Worm (Caenorhabditis elegans) whole organism, L2 larva: ENCODE data around the gene C28D4.7.

Experiments
- C34F6.9 ChIP-seq: fragments of 150-350 bp; optimal IDR thresholded peaks from 2 replicates; lab custom pipeline; 2014; ENCODE audit warnings: missing biosample characterization, missing genetic modification characterization
- F13H6.1 ChIP-seq: sonication (generic microtip); optimal IDR thresholded peaks from 2 replicates; lab custom pipeline; 2016; ENCODE audit warnings: missing genetic modification characterization, missing compliant biosample characterization
- R02D3.7 ChIP-seq: fragments of 150-350 bp; optimal IDR thresholded peaks from 2 replicates; lab custom pipeline; 2014; ENCODE audit warnings: missing biosample characterization, missing genetic modification characterization
- Y55F3AM.14 ChIP-seq: fragments of 200-800 bp; sonication (Bioruptor generic); optimal IDR thresholded peaks from 2 replicates; lab custom pipeline; 2018; ENCODE audit warnings: mild to moderate bottlenecking, missing genetic modification characterization, missing compliant biosample characterization
- ama-1 ChIP-seq: fragments of 150-350 bp; optimal IDR thresholded peaks from 2 replicates; lab custom pipeline; 2018; ENCODE audit warnings: inconsistent platforms
- blmp-1 ChIP-seq: sonication (generic microtip); optimal IDR thresholded peaks from 2 replicates; lab custom pipeline; 2017; ENCODE audit warnings: missing genetic modification characterization, mild to moderate bottlenecking, missing compliant biosample characterization, antibody characterized with exemption, moderate library complexity; ENCODE audit not compliant: insufficient read depth
- ceh-16 ChIP-seq: fragments of 150-350 bp; optimal IDR thresholded peaks from 2 replicates; lab custom pipeline; 2014; ENCODE audit warnings: missing biosample characterization, missing genetic modification characterization
- ceh-82 ChIP-seq: fragments of 150-350 bp; optimal IDR thresholded peaks from 2 replicates; lab custom pipeline; 2014; ENCODE audit warnings: missing biosample characterization, missing genetic modification characterization
- crh-2 ChIP-seq: sonication (generic microtip); optimal IDR thresholded peaks from 2 replicates; lab custom pipeline; 2017; ENCODE audit warnings: missing biosample characterization, missing genetic modification characterization
- dmd-4 ChIP-seq: sonication (generic microtip); optimal IDR thresholded peaks from 2 replicates; lab custom pipeline; 2017; ENCODE audit warnings: missing biosample characterization, missing genetic modification characterization
- elt-3 ChIP-seq: sonication (generic microtip); optimal IDR thresholded peaks from 2 replicates; lab custom pipeline; 2017; ENCODE audit warnings: missing biosample characterization, missing genetic modification characterization
- fos-1 ChIP-seq: fragments of 150-350 bp; optimal IDR thresholded peaks from 2 replicates; lab custom pipeline; 2014; ENCODE audit warnings: missing biosample characterization, missing genetic modification characterization
- gmeb-1 ChIP-seq: fragments of 150-350 bp; optimal IDR thresholded peaks from 2 replicates; lab custom pipeline; 2014; ENCODE audit warnings: missing biosample characterization, missing genetic modification characterization
- lin-11 ChIP-seq: fragments of 150-350 bp; sonication (generic microtip); optimal IDR thresholded peaks from 2 replicates; lab custom pipeline; 2014; ENCODE audit warnings: missing biosample characterization, missing genetic modification characterization, inconsistent platforms, mixed read lengths
- lin-13 ChIP-seq: fragments of 150-350 bp; optimal IDR thresholded peaks from 2 replicates; lab custom pipeline; 2014; ENCODE audit warnings: missing biosample characterization, missing genetic modification reagents, missing genetic modification characterization
- lin-39 ChIP-seq: fragments of 150-350 bp; optimal IDR thresholded peaks from 2 replicates; lab custom pipeline; 2014; ENCODE audit warnings: missing biosample characterization, missing genetic modification reagents, missing genetic modification characterization
- lsy-2 ChIP-seq, 2 experiments: fragments of 150-350 bp in 1 of 2; sonication (generic microtip) in 1 of 2; optimal IDR thresholded peaks; 2 replicates each; lab custom pipeline; 2014 to 2017; ENCODE audit warnings: missing biosample characterization in 2 of 2, missing genetic modification characterization in 2 of 2
- mab-5 ChIP-seq: fragments of 150-350 bp; optimal IDR thresholded peaks from 2 replicates; lab custom pipeline; 2014; ENCODE audit warnings: missing biosample characterization, missing genetic modification characterization
- mbf-1 ChIP-seq: sonication (generic microtip); optimal IDR thresholded peaks from 2 replicates; lab custom pipeline; 2017; ENCODE audit warnings: missing biosample characterization, missing genetic modification characterization
- mdl-1 ChIP-seq, 2 experiments: fragments of 150-350 bp in 1 of 2; sonication (generic microtip) in 1 of 2; optimal IDR thresholded peaks; 2 replicates each; lab custom pipeline; 2017; ENCODE audit warnings: missing biosample characterization in 2 of 2, missing genetic modification characterization in 2 of 2
- nhr-10 ChIP-seq: sonication (generic microtip); optimal IDR thresholded peaks from 2 replicates; lab custom pipeline; 2017; ENCODE audit warnings: missing biosample characterization, missing genetic modification characterization
- nhr-11 ChIP-seq: fragments of 150-350 bp; optimal IDR thresholded peaks from 2 replicates; lab custom pipeline; 2014; ENCODE audit warnings: missing biosample characterization, missing genetic modification characterization
- nhr-129 ChIP-seq: fragments of 150-350 bp; optimal IDR thresholded peaks from 2 replicates; lab custom pipeline; 2014; ENCODE audit warnings: missing biosample characterization, missing genetic modification characterization
- nhr-21 ChIP-seq: fragments of 150-350 bp; optimal IDR thresholded peaks from 2 replicates; lab custom pipeline; 2014; ENCODE audit warnings: missing biosample characterization, missing genetic modification characterization
- nhr-23 ChIP-seq: fragments of 150-350 bp; optimal IDR thresholded peaks from 2 replicates; lab custom pipeline; 2014; ENCODE audit warnings: missing biosample characterization, missing genetic modification reagents, missing genetic modification characterization
- nhr-25 ChIP-seq: fragments of 150-350 bp; sonication (generic microtip); optimal IDR thresholded peaks from 3 replicates; lab custom pipeline; 2014; ENCODE audit warnings: missing biosample characterization, missing genetic modification characterization
- nhr-6 ChIP-seq: fragments of 150-350 bp; optimal IDR thresholded peaks from 2 replicates; lab custom pipeline; 2014; ENCODE audit warnings: missing biosample characterization, missing genetic modification characterization
- nhr-77 ChIP-seq: fragments of 150-350 bp; optimal IDR thresholded peaks from 2 replicates; lab custom pipeline; 2014; ENCODE audit warnings: missing biosample characterization, missing genetic modification characterization
- peb-1 ChIP-seq: fragments of 150-350 bp; optimal IDR thresholded peaks from 2 replicates; lab custom pipeline; 2014; ENCODE audit warnings: missing biosample characterization, missing genetic modification characterization
- sem-4 ChIP-seq: fragments of 150-350 bp; optimal IDR thresholded peaks from 2 replicates; lab custom pipeline; 2014; ENCODE audit warnings: missing biosample characterization, missing genetic modification reagents, missing genetic modification characterization
- sma-3 ChIP-seq: sonication (generic microtip); optimal IDR thresholded peaks from 2 replicates; lab custom pipeline; 2016; ENCODE audit warnings: missing genetic modification reagents, missing genetic modification characterization, missing compliant biosample characterization
- sma-9 ChIP-seq, 2 experiments: fragments of 150-350 bp in 1 of 2; sonication (generic microtip) in 1 of 2; optimal IDR thresholded peaks; 2 replicates each; lab custom pipeline; 2014 to 2016; ENCODE audit warnings: missing genetic modification characterization in 2 of 2, mild to moderate bottlenecking in 1 of 2, missing biosample characterization in 1 of 2, missing compliant biosample characterization in 1 of 2, missing genetic modification reagents in 1 of 2, moderate library complexity in 1 of 2
- unc-39 ChIP-seq: fragments of 150-350 bp; optimal IDR thresholded peaks from 2 replicates; lab custom pipeline; 2014; ENCODE audit warnings: missing biosample characterization, missing genetic modification characterization
- zag-1 ChIP-seq: fragments of 150-350 bp; optimal IDR thresholded peaks from 2 replicates; lab custom pipeline; 2014; ENCODE audit warnings: missing biosample characterization, missing genetic modification characterization
- ztf-1 ChIP-seq: fragments of 200-800 bp; sonication (Bioruptor generic); conservative IDR thresholded peaks from 2 replicates; pipeline ENCODE4 v1.3.6; 2022; ENCODE audit warnings: missing genetic modification characterization, missing compliant biosample characterization
- ztf-11 ChIP-seq: sonication (generic microtip); optimal IDR thresholded peaks from 2 replicates; lab custom pipeline; 2017; ENCODE audit warnings: missing biosample characterization, missing genetic modification characterization

Gene C28D4.7

DNA sequence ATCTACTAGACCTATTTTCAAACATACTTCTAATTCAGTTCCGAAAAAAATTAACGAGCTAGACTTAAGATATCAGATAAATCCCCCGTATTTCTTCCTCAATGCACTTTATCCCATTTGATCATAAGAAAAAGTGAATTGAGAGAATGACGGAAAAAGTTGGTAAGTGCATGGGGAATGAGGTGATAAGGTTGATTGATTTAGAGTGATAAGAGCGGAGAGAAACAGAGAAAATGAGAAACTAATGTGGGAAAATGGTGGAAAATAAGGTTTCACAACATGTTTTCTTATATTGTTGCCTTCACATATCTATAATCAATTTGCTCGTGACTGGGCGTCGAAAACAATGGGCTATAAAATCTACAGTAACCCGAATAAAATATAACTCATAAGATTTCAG is 7.2 kb downstream of the C28D4.7 start:
- TF ChIP-seq sma-3 (GFP tag; lab: Kevin White, UChicago) (peak; percentile 3), lsy-2 (tag; optimal IDR thresholded peaks at IDR 0.05; lab: Kevin White, UChicago) (peak in 1 of 2 experiments; percentile 63), sma-9 (GFP tag; optimal IDR thresholded peaks at IDR 0.05; lab: Kevin White, UChicago) (peak; percentile 67), sma-9 (tag; optimal IDR thresholded peaks at IDR 0.05; lab: Kevin White, UChicago) (no peak), lin-13 (no peak), sem-4 (no peak), crh-2 (peak; percentile 61), nhr-129 (tag; lab: Kevin White, UChicago) (peak; percentile 33), C34F6.9 (peak; percentile 3), fos-1 (tag; lab: Kevin White, UChicago) (peak; percentile 92), mab-5 (tag; lab: Kevin White, UChicago) (peak; percentile 31), blmp-1 (tag; lab: Kevin White, UChicago) (peak; percentile 37), mbf-1 (tag; lab: Kevin White, UChicago) (no peak), nhr-21 (tag; lab: Kevin White, UChicago) (no peak)

- peak in 1 of 2 experiments; percentile 3 for TF ChIP-seq lsy-2 (tag; optimal IDR thresholded peaks at IDR 0.05; lab: Kevin White, UChicago)
- no peak for TF ChIP-seq mbf-1 (tag; lab: Kevin White, UChicago)
These were observed 8.1 kb downstream of the C28D4.7 start for ce11 chrIV:9734861-9735260.

- no peak for TF ChIP-seq elt-3 (tag; lab: Kevin White, UChicago)
- no peak for TF ChIP-seq blmp-1 (tag; lab: Kevin White, UChicago)
- TF ChIP-seq dmd-4 (tag; lab: Kevin White, UChicago) = no peak
- no peak for TF ChIP-seq nhr-23 (tag; lab: Kevin White, UChicago)
- TF ChIP-seq mdl-1 (tag; optimal IDR thresholded peaks at IDR 0.05; lab: Kevin White, UChicago) = no peak
- no peak for TF ChIP-seq R02D3.7 (tag; lab: Kevin White, UChicago)
- TF ChIP-seq mab-5 (tag; lab: Kevin White, UChicago) = no peak
- no peak for TF ChIP-seq nhr-129 (tag; lab: Kevin White, UChicago)
- no peak for TF ChIP-seq ama-1
- no peak for TF ChIP-seq lin-13
- no peak for TF ChIP-seq sem-4
- no peak for TF ChIP-seq nhr-10
- TF ChIP-seq lin-11 (tag; lab: Kevin White, UChicago) = no peak
- no peak for TF ChIP-seq ztf-1 (GFP tag; lab: Robert Waterston, UW)
- TF ChIP-seq lin-39 = no peak
- TF ChIP-seq gmeb-1 (tag; lab: Kevin White, UChicago) = no peak
- no peak for TF ChIP-seq zag-1 (tag; lab: Kevin White, UChicago)
- no peak for TF ChIP-seq ceh-82 (tag; lab: Kevin White, UChicago)
- TF ChIP-seq nhr-6 (tag; lab: Kevin White, UChicago) = no peak
- no peak for TF ChIP-seq peb-1
These were observed 9.0 kb downstream of the C28D4.7 start for ce11 chrIV:9733904-9734303.

ce11 chrIV:9728376-9728775 is 14.6 kb downstream of the C28D4.7 start, which contains the start of gene nhr-100:
Gene nhr-100 (plus strand): TSS chrIV:9728676.
- TF ChIP-seq sma-3 (GFP tag; lab: Kevin White, UChicago) (no peak), nhr-10 (no peak), nhr-11 (no peak), ceh-16 (tag; lab: Kevin White, UChicago) (no peak), Y55F3AM.14 (GFP tag; lab: Kevin White, UChicago) (no peak), dmd-4 (tag; lab: Kevin White, UChicago) (no peak), ama-1 (no peak), ztf-11 (tag; lab: Kevin White, UChicago) (no peak), nhr-25 (no peak), nhr-77 (tag; lab: Kevin White, UChicago) (no peak), lsy-2 (tag; optimal IDR thresholded peaks at IDR 0.05; lab: Kevin White, UChicago) (no peak), unc-39 (no peak), F13H6.1 (no peak), zag-1 (tag; lab: Kevin White, UChicago) (no peak)
- TF ChIP-seq, all 48 proteins: peak for 0
